Worm (Caenorhabditis elegans) whole organism, L1 larva: Measurements from ENCODE around the gene odr-7.

Experiments
- C34B4.2 ChIP-seq: sonication (generic microtip); optimal IDR thresholded peaks from 2 replicates; lab custom pipeline; 2017; ENCODE audit warnings: mild to moderate bottlenecking, missing genetic modification characterization, missing compliant biosample characterization
- Y116A8C.19 ChIP-seq: sonication (generic microtip); optimal IDR thresholded peaks from 2 replicates; lab custom pipeline; 2016; ENCODE audit warnings: missing compliant biosample characterization, missing genetic modification characterization, borderline replicate concordance
- aha-1 ChIP-seq: fragments of 150-350 bp; optimal IDR thresholded peaks from 2 replicates; lab custom pipeline; 2014; ENCODE audit warnings: missing biosample characterization, missing genetic modification characterization
- alr-1 ChIP-seq: fragments of 200-800 bp; sonication (Bioruptor generic); optimal IDR thresholded peaks from 2 replicates; lab custom pipeline; 2018; ENCODE audit warnings: borderline replicate concordance, mild to moderate bottlenecking, missing genetic modification characterization, missing compliant biosample characterization
- ceh-8 ChIP-seq: fragments of 200-800 bp; sonication (Bioruptor generic); optimal IDR thresholded peaks from 2 replicates; lab custom pipeline; 2018; ENCODE audit warnings: mild to moderate bottlenecking, missing genetic modification characterization, moderate library complexity, missing compliant biosample characterization
- ceh-82 ChIP-seq, 3 experiments: fragments of 150-350 bp in 1 of 3; sonication (generic microtip) in 2 of 3; optimal IDR thresholded peaks; 2 replicates each; lab custom pipeline; 2014 to 2017; ENCODE audit warnings: missing biosample characterization in 3 of 3, missing genetic modification characterization in 3 of 3
- ceh-88 ChIP-seq: fragments of 200-800 bp; sonication (Bioruptor generic); IDR thresholded peaks from 2 replicates; pipeline ENCODE4 v1.3.6; 2022; ENCODE audit warnings: missing genetic modification characterization, missing compliant biosample characterization
- ceh-90 ChIP-seq: sonication (generic microtip); optimal IDR thresholded peaks from 2 replicates; lab custom pipeline; 2016; ENCODE audit warnings: missing genetic modification characterization, missing compliant biosample characterization
- ces-1 ChIP-seq: fragments of 150-350 bp; optimal IDR thresholded peaks from 2 replicates; lab custom pipeline; 2014; ENCODE audit warnings: missing biosample characterization, missing genetic modification reagents, missing genetic modification characterization
- dpl-1 ChIP-seq, 3 experiments: fragments of 150-350 bp in 2 of 3; sonication (generic microtip) in 1 of 3; optimal IDR thresholded peaks; 2 replicates each; lab custom pipeline; 2014 to 2017; ENCODE audit warnings: missing biosample characterization in 3 of 3, missing genetic modification characterization in 3 of 3, missing genetic modification reagents in 3 of 3
- dsc-1 ChIP-seq: sonication (generic microtip); optimal IDR thresholded peaks from 2 replicates; lab custom pipeline; 2016; ENCODE audit warnings: mild to moderate bottlenecking, missing genetic modification characterization, missing compliant biosample characterization
- efl-1 ChIP-seq, 4 experiments: fragments of 150-350 bp; optimal IDR thresholded peaks in 3 of 4; peaks in 1 of 4; 1 replicate in 1 of 4; 2 replicates in 3 of 4; lab custom pipeline; 2014; ENCODE audit warnings: missing biosample characterization in 2 of 4, missing genetic modification characterization in 2 of 4, missing genetic modification reagents in 2 of 4
- egl-27 ChIP-seq, 2 experiments: fragments of 150-350 bp in 1 of 2; sonication (generic microtip); optimal IDR thresholded peaks; 3 replicates each; lab custom pipeline; 2017 to 2018; ENCODE audit warnings: missing biosample characterization in 2 of 2, missing genetic modification characterization in 2 of 2, missing genetic modification reagents in 2 of 2
- elt-2 ChIP-seq: sonication (generic microtip); optimal IDR thresholded peaks from 2 replicates; lab custom pipeline; 2016; ENCODE audit warnings: missing genetic modification characterization, mild to moderate bottlenecking, inconsistent platforms, missing compliant biosample characterization, missing genetic modification reagents
- fkh-10 ChIP-seq: sonication (generic microtip); optimal IDR thresholded peaks from 2 replicates; lab custom pipeline; 2017; ENCODE audit warnings: missing biosample characterization, missing genetic modification reagents, missing genetic modification characterization
- fkh-4 ChIP-seq: sonication (generic microtip); optimal IDR thresholded peaks from 2 replicates; lab custom pipeline; 2016; ENCODE audit warnings: missing compliant biosample characterization, missing genetic modification characterization, borderline replicate concordance
- hlh-4 ChIP-seq: sonication (generic microtip); optimal IDR thresholded peaks from 2 replicates; lab custom pipeline; 2016; ENCODE audit warnings: mild to moderate bottlenecking, missing genetic modification characterization, missing compliant biosample characterization
- irx-1 ChIP-seq: sonication (generic microtip); optimal IDR thresholded peaks from 2 replicates; lab custom pipeline; 2016; ENCODE audit warnings: missing genetic modification characterization, missing compliant biosample characterization
- jun-1 ChIP-seq: fragments of 150-350 bp; optimal IDR thresholded peaks from 2 replicates; lab custom pipeline; 2014; ENCODE audit warnings: missing biosample characterization, missing genetic modification reagents, missing genetic modification characterization
- lin-14 ChIP-seq: fragments of 200-800 bp; sonication (Bioruptor generic); optimal IDR thresholded peaks from 2 replicates; lab custom pipeline; 2018; ENCODE audit warnings: mild to moderate bottlenecking, missing genetic modification characterization, moderate library complexity, missing compliant biosample characterization
- lin-35 ChIP-seq, 2 experiments: fragments of 150-350 bp; optimal IDR thresholded peaks; 2 replicates each; lab custom pipeline; 2014; ENCODE audit warnings: missing biosample characterization in 2 of 2, missing genetic modification characterization in 2 of 2, missing genetic modification reagents in 2 of 2
- lin-39 ChIP-seq: fragments of 150-350 bp; optimal IDR thresholded peaks from 2 replicates; lab custom pipeline; 2014; ENCODE audit warnings: missing biosample characterization, missing genetic modification reagents, missing genetic modification characterization
- mep-1 ChIP-seq: fragments of 150-350 bp; optimal IDR thresholded peaks from 2 replicates; lab custom pipeline; 2014; ENCODE audit warnings: missing biosample characterization, missing genetic modification characterization
- nhr-11 ChIP-seq: fragments of 150-350 bp; optimal IDR thresholded peaks from 2 replicates; lab custom pipeline; 2014; ENCODE audit warnings: missing biosample characterization, missing genetic modification characterization
- nhr-12 ChIP-seq: sonication (generic microtip); optimal IDR thresholded peaks from 2 replicates; lab custom pipeline; 2017; ENCODE audit warnings: missing biosample characterization, missing genetic modification characterization
- nhr-19 ChIP-seq: fragments of 200-800 bp; sonication (Bioruptor generic); conservative IDR thresholded peaks from 2 replicates; pipeline ENCODE4 v1.3.6; 2022; ENCODE audit warnings: missing genetic modification characterization, missing compliant biosample characterization
- nhr-20 ChIP-seq: sonication (generic microtip); optimal IDR thresholded peaks from 2 replicates; lab custom pipeline; 2016; ENCODE audit warnings: mild to moderate bottlenecking, missing genetic modification characterization, missing compliant biosample characterization
- nhr-237 ChIP-seq: fragments of 150-350 bp; optimal IDR thresholded peaks from 2 replicates; lab custom pipeline; 2014; ENCODE audit warnings: missing biosample characterization, missing genetic modification characterization
- nhr-28 ChIP-seq: fragments of 150-350 bp; optimal IDR thresholded peaks from 2 replicates; lab custom pipeline; 2014; ENCODE audit warnings: missing biosample characterization, missing genetic modification characterization
- nhr-47 ChIP-seq: sonication (generic microtip); optimal IDR thresholded peaks from 2 replicates; lab custom pipeline; 2016; ENCODE audit warnings: mild to moderate bottlenecking, missing genetic modification characterization, moderate library complexity, missing compliant biosample characterization
- nhr-71 ChIP-seq: sonication (generic microtip); optimal IDR thresholded peaks from 2 replicates; lab custom pipeline; 2016; ENCODE audit warnings: mild to moderate bottlenecking, missing genetic modification characterization, moderate library complexity, missing compliant biosample characterization
- nhr-77 ChIP-seq: fragments of 150-350 bp; optimal IDR thresholded peaks from 2 replicates; lab custom pipeline; 2014; ENCODE audit warnings: missing biosample characterization, missing genetic modification characterization
- pag-3 ChIP-seq: sonication (generic microtip); optimal IDR thresholded peaks from 2 replicates; lab custom pipeline; 2017; ENCODE audit warnings: missing genetic modification characterization, mild to moderate bottlenecking, missing compliant biosample characterization, antibody characterized with exemption, borderline replicate concordance; ENCODE audit not compliant: insufficient read depth
- pax-3 ChIP-seq: fragments of 200-800 bp; sonication (Bioruptor generic); optimal IDR thresholded peaks from 2 replicates; lab custom pipeline; 2018; ENCODE audit warnings: mild to moderate bottlenecking, missing genetic modification characterization, moderate library complexity, missing compliant biosample characterization
- pqm-1 ChIP-seq: sonication (generic microtip); optimal IDR thresholded peaks from 3 replicates; lab custom pipeline; 2017; ENCODE audit warnings: missing biosample characterization, missing genetic modification characterization
- rnt-1 ChIP-seq: sonication (generic microtip); optimal IDR thresholded peaks from 2 replicates; lab custom pipeline; 2016; ENCODE audit warnings: mild to moderate bottlenecking, missing genetic modification characterization, moderate library complexity, missing compliant biosample characterization
- skn-1 ChIP-seq: fragments of 150-350 bp; optimal IDR thresholded peaks from 2 replicates; lab custom pipeline; 2014; ENCODE audit warnings: missing biosample characterization, missing genetic modification characterization
- snpc-4 ChIP-seq: fragments of 150-350 bp; optimal IDR thresholded peaks from 2 replicates; lab custom pipeline; 2014; ENCODE audit warnings: missing biosample characterization, missing genetic modification characterization
- snu-23 ChIP-seq: sonication (generic microtip); optimal IDR thresholded peaks from 2 replicates; lab custom pipeline; 2016; ENCODE audit warnings: missing genetic modification characterization, missing compliant biosample characterization
- sox-4 ChIP-seq: sonication (generic microtip); optimal IDR thresholded peaks from 2 replicates; lab custom pipeline; 2016; ENCODE audit warnings: missing genetic modification characterization, missing compliant biosample characterization
- sptf-1 ChIP-seq: fragments of 150-350 bp; optimal IDR thresholded peaks from 2 replicates; lab custom pipeline; 2014; ENCODE audit warnings: missing biosample characterization, missing genetic modification characterization
- swsn-7 ChIP-seq: sonication (generic microtip); optimal IDR thresholded peaks from 2 replicates; lab custom pipeline; 2016; ENCODE audit warnings: missing genetic modification characterization, missing compliant biosample characterization
- tlp-1 ChIP-seq: fragments of 150-350 bp; optimal IDR thresholded peaks from 2 replicates; lab custom pipeline; 2014; ENCODE audit warnings: missing biosample characterization, missing genetic modification characterization
- unc-130 ChIP-seq: fragments of 150-350 bp; optimal IDR thresholded peaks from 2 replicates; lab custom pipeline; 2017; ENCODE audit warnings: missing biosample characterization, missing genetic modification characterization, inconsistent platforms
- unc-62 ChIP-seq: fragments of 150-350 bp; optimal IDR thresholded peaks from 2 replicates; lab custom pipeline; 2014; ENCODE audit warnings: missing biosample characterization, missing genetic modification reagents, missing genetic modification characterization
- unc-86 ChIP-seq: sonication (generic microtip); optimal IDR thresholded peaks from 2 replicates; lab custom pipeline; 2016; ENCODE audit warnings: missing genetic modification characterization, missing compliant biosample characterization
- vab-15 ChIP-seq: sonication (generic microtip); optimal IDR thresholded peaks from 2 replicates; lab custom pipeline; 2017; ENCODE audit warnings: missing genotype, mild to moderate bottlenecking, missing genetic modification characterization, missing compliant biosample characterization
- xbp-1 ChIP-seq: sonication (generic microtip); optimal IDR thresholded peaks from 2 replicates; lab custom pipeline; 2016; ENCODE audit warnings: missing genetic modification characterization, missing compliant biosample characterization
- zag-1 ChIP-seq: fragments of 150-350 bp; optimal IDR thresholded peaks from 2 replicates; lab custom pipeline; 2014; ENCODE audit warnings: missing biosample characterization, missing genetic modification characterization
- zip-4 ChIP-seq: fragments of 200-800 bp; sonication (Bioruptor generic); optimal IDR thresholded peaks from 2 replicates; lab custom pipeline; 2018; ENCODE audit warnings: mild to moderate bottlenecking, missing genetic modification characterization, moderate library complexity, missing compliant biosample characterization
- ztf-11 ChIP-seq, 2 experiments: sonication (generic microtip); optimal IDR thresholded peaks; 2 replicates each; lab custom pipeline; 2016 to 2017; ENCODE audit warnings: missing genetic modification characterization in 2 of 2, missing biosample characterization in 1 of 2, missing compliant biosample characterization in 1 of 2
- ztf-4 ChIP-seq: fragments of 150-350 bp; optimal IDR thresholded peaks from 2 replicates; lab custom pipeline; 2014; ENCODE audit warnings: missing biosample characterization, missing genetic modification characterization

The odr-7 gene

ce11 chrX:12452143-12452570 is 9.3 kb downstream of the odr-7 start:
- TF ChIP-seq aha-1 (no peak), sox-4 (peak; percentile 12), ces-1 (GFP tag; lab: Kevin White, UChicago) (no peak), nhr-12 (no peak), nhr-47 (tag; lab: Kevin White, UChicago) (peak; percentile 75), pag-3 (no peak), skn-1 (tag; lab: Kevin White, UChicago) (peak; percentile 17), lin-35 (GFP tag; optimal IDR thresholded peaks at IDR 0.05; lab: Kevin White, UChicago) (peak; percentile 6 to 16), zip-4 (GFP tag; lab: Kevin White, UChicago) (no peak), tlp-1 (tag; lab: Kevin White, UChicago) (no peak), nhr-71 (tag; lab: Kevin White, UChicago) (peak; percentile 60), vab-15 (tag; lab: Kevin White, UChicago) (no peak), ztf-4 (no peak), rnt-1 (peak; percentile 43), swsn-7 (tag; lab: Kevin White, UChicago) (peak; percentile 60), xbp-1 (peak; percentile 34), nhr-28 (tag; lab: Kevin White, UChicago) (no peak), irx-1 (peak; percentile 9), snu-23 (GFP tag; lab: Kevin White, UChicago) (peak; percentile 59), unc-130 (tag; lab: Kevin White, UChicago) (no peak), sptf-1 (tag; lab: Kevin White, UChicago) (no peak), dpl-1 (GFP tag; optimal IDR thresholded peaks at IDR 0.05; lab: Kevin White, UChicago) (no peak), unc-62 (GFP tag; lab: Kevin White, UChicago) (no peak), ztf-11 (tag; optimal IDR thresholded peaks at IDR 0.05; lab: Kevin White, UChicago) (peak in 1 of 2 experiments; percentile 21), pqm-1 (no peak), nhr-11 (no peak), ceh-90 (no peak), alr-1 (tag; lab: Kevin White, UChicago) (no peak), mep-1 (tag; lab: Kevin White, UChicago) (peak; percentile 50), snpc-4 (tag; lab: Kevin White, UChicago) (no peak), fkh-4 (tag; lab: Kevin White, UChicago) (no peak), pax-3 (peak; percentile 73), C34B4.2 (tag; lab: Kevin White, UChicago) (no peak), ceh-82 (tag; optimal IDR thresholded peaks at IDR 0.05; lab: Kevin White, UChicago) (peak in 2 of 3 experiments; percentile 25 to 34), nhr-237 (tag; lab: Kevin White, UChicago) (no peak), hlh-4 (no peak), fkh-10 (GFP tag; lab: Kevin White, UChicago) (peak; percentile 64), jun-1 (tag; lab: Kevin White, UChicago) (peak; percentile 35), nhr-20 (tag; lab: Kevin White, UChicago) (peak; percentile 43), egl-27 (tag; optimal IDR thresholded peaks at IDR 0.05; lab: Kevin White, UChicago) (no peak), zag-1 (tag; lab: Kevin White, UChicago) (no peak), elt-2 (tag; lab: Kevin White, UChicago) (no peak), lin-39 (tag; lab: Kevin White, UChicago) (no peak), nhr-19 (GFP tag; lab: Robert Waterston, UW) (peak; percentile 24; the same call in 1 of the 2 replicates), nhr-77 (no peak), lin-14 (GFP tag; lab: Kevin White, UChicago) (peak; percentile 75), unc-86 (tag; lab: Kevin White, UChicago) (peak; percentile 26), ceh-88 (GFP tag; lab: Robert Waterston, UW) (0 out of 2 replicates have a peak, but pooled peaks have one; percentile 19), Y116A8C.19 (tag; lab: Kevin White, UChicago) (no peak), ceh-8 (no peak), efl-1 (optimal IDR thresholded peaks at IDR 0.05; lab: Kevin White, UChicago) (no peak), efl-1 (GFP tag; optimal IDR thresholded peaks at IDR 0.05 in 1 of 2; lab: Kevin White, UChicago) (no peak), dsc-1 (peak; percentile 81)
